Worm (Caenorhabditis elegans): Measurements from ENCODE around the gene W03C9.2.

W03C9.2 gene

ce11 chrII:11952963-11953362 is 9.2 kb upstream of the W03C9.2 start:
- TF ChIP-seq tbx-7 (tag; optimal IDR thresholded peaks at IDR 0.05): no peak
- no peak for TF ChIP-seq ceh-2 (tag; optimal IDR thresholded peaks at IDR 0.05)
- TF ChIP-seq ref-2 (tag; optimal IDR thresholded peaks at IDR 0.05): no peak
- TF ChIP-seq C38D4.7 (GFP tag; optimal IDR thresholded peaks at IDR 0.05): no peak
- no peak for TF ChIP-seq F13H6.1 (tag; optimal IDR thresholded peaks at IDR 0.05)
- TF ChIP-seq che-1 (tag; optimal IDR thresholded peaks at IDR 0.05): no peak
- no peak for TF ChIP-seq tbx-2 (tag; optimal IDR thresholded peaks at IDR 0.05)

DNA sequence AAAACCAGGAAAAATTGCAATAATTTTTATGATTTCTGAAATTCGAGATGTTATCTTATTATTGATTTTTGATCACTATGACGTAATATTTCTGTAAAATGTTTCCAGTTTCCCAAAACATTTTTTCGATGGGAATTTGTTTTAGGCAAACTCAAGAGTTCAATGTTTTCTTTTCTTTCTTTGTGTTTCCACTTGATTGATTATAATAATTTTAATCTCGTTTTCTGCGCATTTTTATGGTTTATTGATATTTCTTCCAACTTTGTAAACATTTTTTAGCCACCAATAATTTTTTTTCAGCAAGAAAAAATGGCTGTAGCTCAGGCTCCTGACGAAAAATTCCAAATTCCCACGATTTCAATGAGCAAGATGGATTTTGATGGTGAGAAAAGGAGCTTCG is 8.0 kb upstream of the W03C9.2 start, which contains the start of gene W03C9.6:
TSS of gene W03C9.6 (plus strand) at position 301 of the 400 bp plus-strand sequence.
- no peak for TF ChIP-seq unc-55 (GFP tag; optimal IDR thresholded peaks at IDR 0.05)
- no peak for TF ChIP-seq npax-4 (tag; optimal IDR thresholded peaks at IDR 0.05)
- TF ChIP-seq ceh-6 (GFP tag; optimal IDR thresholded peaks at IDR 0.05): no peak
- TF ChIP-seq fkh-10 (GFP tag; optimal IDR thresholded peaks at IDR 0.05): no peak
- no peak for TF ChIP-seq pros-1 (tag; optimal IDR thresholded peaks at IDR 0.05)
- TF ChIP-seq hlh-15 (tag; optimal IDR thresholded peaks at IDR 0.05): no peak
- TF ChIP-seq ceh-9 (tag; optimal IDR thresholded peaks at IDR 0.05): no peak
- TF ChIP-seq ttx-3 (tag; optimal IDR thresholded peaks at IDR 0.05): no peak

DNA sequence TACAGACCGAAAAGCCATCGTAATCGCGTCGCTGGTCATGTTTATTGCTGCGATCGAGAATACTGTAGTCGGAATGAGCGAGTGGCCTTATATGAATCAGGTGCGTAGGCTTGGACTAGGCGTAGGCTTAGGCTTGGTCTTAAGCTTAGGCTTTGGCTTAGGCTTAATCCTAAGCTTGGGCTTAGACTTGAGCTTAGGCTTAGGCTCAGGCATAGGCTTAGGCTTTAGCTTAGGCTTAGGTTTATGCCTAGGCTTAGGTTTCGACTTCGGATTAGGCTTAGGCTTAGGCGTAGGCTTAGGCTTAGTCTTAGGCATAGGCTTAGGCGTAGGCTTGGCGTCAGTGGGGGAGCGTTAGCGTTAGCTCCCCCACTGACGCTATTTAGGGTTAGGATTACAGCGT is 7.4 kb upstream of the W03C9.2 start:
- no peak for TF ChIP-seq ceh-30 (tag; optimal IDR thresholded peaks at IDR 0.05)
- TF ChIP-seq npax-4 (tag; optimal IDR thresholded peaks at IDR 0.05): no peak
- TF ChIP-seq dve-1 (tag; optimal IDR thresholded peaks at IDR 0.05): peak; percentile 82
- no peak for TF ChIP-seq fkh-6 (tag; optimal IDR thresholded peaks at IDR 0.05)
- no peak for TF ChIP-seq pros-1 (tag; optimal IDR thresholded peaks at IDR 0.05)
- no peak for TF ChIP-seq ceh-18 (tag; optimal IDR thresholded peaks at IDR 0.05)
- no peak for TF ChIP-seq nfya-1 (tag; optimal IDR thresholded peaks at IDR 0.05)
- TF ChIP-seq lim-6 (tag; optimal IDR thresholded peaks at IDR 0.05): no peak

ce11 chrII:11958793-11959574 is 3.2 kb upstream of the W03C9.2 start:
- TF ChIP-seq K09A11.1 (tag; optimal IDR thresholded peaks at IDR 0.05; ENCODE audit: insufficient read depth): peak; percentile 36
- TF ChIP-seq ceh-9 (tag; optimal IDR thresholded peaks at IDR 0.05): no peak
- TF ChIP-seq nfya-1 (tag; optimal IDR thresholded peaks at IDR 0.05): peak; percentile 40
- no peak for TF ChIP-seq syd-9 (tag; optimal IDR thresholded peaks at IDR 0.05)
- TF ChIP-seq eyg-1 (tag; optimal IDR thresholded peaks at IDR 0.05): no peak
- TF ChIP-seq F13H6.1 (tag; optimal IDR thresholded peaks at IDR 0.05): no peak
- no peak for TF ChIP-seq elt-4 (tag; optimal IDR thresholded peaks at IDR 0.05)
- no peak for TF ChIP-seq ceh-22 (tag; optimal IDR thresholded peaks at IDR 0.05)
- TF ChIP-seq che-1 (tag; optimal IDR thresholded peaks at IDR 0.05): peak; percentile 54
- no peak for TF ChIP-seq pax-1 (tag; optimal IDR thresholded peaks at IDR 0.05)
- peak; percentile 60 for TF ChIP-seq pat-9 (tag; optimal IDR thresholded peaks at IDR 0.05)
- TF ChIP-seq lin-11 (tag; optimal IDR thresholded peaks at IDR 0.05): peak; percentile 22
- no peak for TF ChIP-seq ceh-45 (GFP tag; IDR thresholded peaks at IDR 0.05)
- peak; percentile 60 for TF ChIP-seq ceh-6 (GFP tag; optimal IDR thresholded peaks at IDR 0.05)
- no peak for TF ChIP-seq fkh-6 (tag; optimal IDR thresholded peaks at IDR 0.05)
- TF ChIP-seq mec-3 (tag; optimal IDR thresholded peaks at IDR 0.05; ENCODE audit: borderline replicate concordance): no peak
- TF ChIP-seq ceh-14 (tag; optimal IDR thresholded peaks at IDR 0.05): peak; percentile 61
- peak; percentile 45 for TF ChIP-seq sdc-2 (tag; optimal IDR thresholded peaks at IDR 0.05)
- TF ChIP-seq ceh-19 (GFP tag; optimal IDR thresholded peaks at IDR 0.05): peak; percentile 49
- peak; percentile 11 for TF ChIP-seq madf-2 (tag; optimal IDR thresholded peaks at IDR 0.05)
- TF ChIP-seq hlh-13 (GFP tag; optimal IDR thresholded peaks at IDR 0.05): peak; percentile 48
- peak; percentile 65 for TF ChIP-seq elt-2 (tag; optimal IDR thresholded peaks at IDR 0.05)
- peak; percentile 58 for TF ChIP-seq rnt-1 (tag; optimal IDR thresholded peaks at IDR 0.05)
- peak; percentile 22 for TF ChIP-seq ztf-16 (tag; optimal IDR thresholded peaks at IDR 0.05)
- TF ChIP-seq tbx-2 (tag; optimal IDR thresholded peaks at IDR 0.05): peak; percentile 38
- no peak for TF ChIP-seq ets-4 (tag; optimal IDR thresholded peaks at IDR 0.05)
- no peak for TF ChIP-seq ceh-30 (tag; optimal IDR thresholded peaks at IDR 0.05)
- peak; percentile 44 for TF ChIP-seq dmd-4 (tag; optimal IDR thresholded peaks at IDR 0.05; ENCODE audit: borderline replicate concordance)
- no peak for TF ChIP-seq K02D7.2 (tag; optimal IDR thresholded peaks at IDR 0.05)
- peak; percentile 48 for TF ChIP-seq nhr-232 (tag; optimal IDR thresholded peaks at IDR 0.05)
- no peak for TF ChIP-seq odd-2 (tag; optimal IDR thresholded peaks at IDR 0.05)
- TF ChIP-seq ttx-3 (tag; optimal IDR thresholded peaks at IDR 0.05): peak; percentile 42
- TF ChIP-seq hlh-6 (tag; optimal IDR thresholded peaks at IDR 0.05): peak; percentile 53
